Worm (Caenorhabditis elegans): Measurements from ENCODE around the gene mrpl-46.
A peak's percentile ranks its signal among the peaks of the same experiment; 100 is the strongest.

mrpl-46 gene

DNA sequence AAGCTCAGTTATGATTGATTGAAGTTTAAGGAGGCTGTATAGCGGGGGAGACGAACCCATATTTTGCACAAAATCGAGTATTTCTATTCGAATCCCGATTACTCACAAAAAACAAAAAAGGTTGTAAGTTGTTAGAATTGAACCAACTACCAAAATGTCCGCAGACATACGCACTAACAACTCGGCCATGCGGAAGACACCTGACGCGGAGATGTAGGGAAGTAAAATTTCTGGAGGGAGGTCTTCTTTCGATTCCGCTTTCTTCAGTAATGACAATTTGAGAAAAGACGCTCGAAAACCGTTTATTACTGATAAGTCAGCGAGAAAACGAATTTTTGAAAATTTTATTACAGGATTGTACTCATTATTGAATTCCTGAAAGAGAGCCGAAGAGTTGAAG lies 17.3 kb downstream of the mrpl-46 start:
- TF ChIP-seq che-1 (tag; optimal IDR thresholded peaks at IDR 0.05) = no peak
- no peak for TF ChIP-seq pha-2 (tag; optimal IDR thresholded peaks at IDR 0.05)
- no peak for TF ChIP-seq nfya-1 (tag; optimal IDR thresholded peaks at IDR 0.05)
- TF ChIP-seq pqm-1 (tag; optimal IDR thresholded peaks at IDR 0.05) = no peak
- no peak for TF ChIP-seq tbx-7 (tag; optimal IDR thresholded peaks at IDR 0.05)
- no peak for TF ChIP-seq ceh-22 (tag; optimal IDR thresholded peaks at IDR 0.05)
- TF ChIP-seq ceh-34 (tag; optimal IDR thresholded peaks at IDR 0.05) = no peak
- no peak for TF ChIP-seq unc-86 (tag; optimal IDR thresholded peaks at IDR 0.05)
- no peak for TF ChIP-seq lim-6 (tag; optimal IDR thresholded peaks at IDR 0.05)
- no peak for TF ChIP-seq rnt-1 (tag; optimal IDR thresholded peaks at IDR 0.05)
- TF ChIP-seq ets-4 (tag; optimal IDR thresholded peaks at IDR 0.05) = no peak
- TF ChIP-seq syd-9 (tag; optimal IDR thresholded peaks at IDR 0.05) = no peak
- TF ChIP-seq hlh-8 (tag; optimal IDR thresholded peaks at IDR 0.05) = no peak
- no peak for TF ChIP-seq hlh-13 (GFP tag; optimal IDR thresholded peaks at IDR 0.05)
- no peak for TF ChIP-seq elt-2 (tag; optimal IDR thresholded peaks at IDR 0.05)
- no peak for TF ChIP-seq ttx-3 (tag; optimal IDR thresholded peaks at IDR 0.05)
- no peak for TF ChIP-seq ceh-14 (tag; optimal IDR thresholded peaks at IDR 0.05)

- no peak for TF ChIP-seq npax-4 (tag; optimal IDR thresholded peaks at IDR 0.05)
- TF ChIP-seq hlh-13 (GFP tag; optimal IDR thresholded peaks at IDR 0.05) = no peak
- no peak for TF ChIP-seq pha-4 (tag; optimal IDR thresholded peaks at IDR 0.05)
- TF ChIP-seq pros-1 (tag; optimal IDR thresholded peaks at IDR 0.05) = no peak
These were observed 24.2 kb downstream of the mrpl-46 start, which contains the start of gene zipt-15 for ce11 chrIV:824854-825253. zipt-15 (minus strand) TSS chrIV:824954.

DNA sequence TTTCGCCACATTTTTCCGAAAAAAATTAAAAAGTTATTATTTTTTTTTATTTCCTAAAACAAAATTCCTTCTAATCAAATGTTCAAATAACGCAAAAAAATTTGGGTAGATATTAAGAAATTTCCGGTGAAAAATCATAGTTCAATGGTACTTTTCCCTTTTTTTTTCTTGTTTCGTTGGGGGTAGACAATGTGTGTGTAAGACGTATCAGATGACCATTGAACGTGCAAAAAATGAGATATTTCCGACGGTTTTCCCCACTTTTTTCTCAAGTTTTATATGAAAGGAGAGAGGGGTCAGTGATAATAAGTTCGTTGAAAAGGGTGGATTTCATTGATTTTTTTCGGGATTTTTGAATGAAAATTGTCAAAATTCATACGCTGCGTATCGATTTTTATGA lies 25.5 kb downstream of the mrpl-46 start:
- TF ChIP-seq nfya-1 (tag; optimal IDR thresholded peaks at IDR 0.05) (no peak), sox-2 (GFP tag; IDR thresholded peaks at IDR 0.05) (no peak), hlh-8 (tag; optimal IDR thresholded peaks at IDR 0.05) (no peak), mec-3 (tag; optimal IDR thresholded peaks at IDR 0.05; ENCODE audit: borderline replicate concordance) (no peak), tbx-7 (tag; optimal IDR thresholded peaks at IDR 0.05) (no peak)

DNA sequence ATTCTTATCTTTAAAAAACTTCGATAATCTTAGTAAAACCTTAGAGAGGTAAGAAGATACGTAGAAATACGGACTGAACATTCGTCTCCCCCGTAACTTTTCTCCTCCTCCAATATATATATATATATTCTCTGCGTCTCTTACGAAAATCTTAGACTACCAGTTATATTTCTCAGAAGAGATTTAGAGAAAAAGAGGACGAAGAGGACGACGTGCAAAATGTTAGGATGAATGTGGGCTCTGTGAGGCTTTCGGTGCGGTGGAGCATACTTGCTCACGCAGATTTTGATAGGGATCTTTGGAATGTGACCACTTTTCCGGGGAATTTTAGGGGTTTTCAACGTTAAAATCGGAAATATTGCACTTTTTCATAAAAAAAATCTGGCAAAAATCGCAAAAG lies 27.8 kb downstream of the mrpl-46 start:
- TF ChIP-seq mec-3 (tag; optimal IDR thresholded peaks at IDR 0.05; ENCODE audit: borderline replicate concordance) (no peak), sox-2 (GFP tag; IDR thresholded peaks at IDR 0.05) (no peak), ceh-6 (GFP tag; optimal IDR thresholded peaks at IDR 0.05) (no peak), tbx-7 (tag; optimal IDR thresholded peaks at IDR 0.05) (no peak), fkh-10 (GFP tag; optimal IDR thresholded peaks at IDR 0.05) (no peak), ceh-31 (tag; optimal IDR thresholded peaks at IDR 0.05) (peak; percentile 32), ceh-48 (tag; optimal IDR thresholded peaks at IDR 0.05) (no peak), sdc-2 (tag; optimal IDR thresholded peaks at IDR 0.05) (no peak), madf-2 (tag; optimal IDR thresholded peaks at IDR 0.05) (no peak), ceh-34 (tag; optimal IDR thresholded peaks at IDR 0.05) (no peak), unc-86 (tag; optimal IDR thresholded peaks at IDR 0.05) (no peak), nhr-11 (tag; optimal IDR thresholded peaks at IDR 0.05) (no peak), ceh-30 (tag; optimal IDR thresholded peaks at IDR 0.05) (no peak), pag-3 (tag; optimal IDR thresholded peaks at IDR 0.05; ENCODE audit: borderline replicate concordance) (no peak), tbx-2 (tag; optimal IDR thresholded peaks at IDR 0.05) (peak; percentile 45), pat-9 (tag; optimal IDR thresholded peaks at IDR 0.05) (no peak), C38D4.7 (GFP tag; optimal IDR thresholded peaks at IDR 0.05) (no peak), ceh-19 (GFP tag; optimal IDR thresholded peaks at IDR 0.05) (no peak), ahr-1 (tag; optimal IDR thresholded peaks at IDR 0.05) (no peak), syd-9 (tag; optimal IDR thresholded peaks at IDR 0.05) (no peak), pha-4 (tag; optimal IDR thresholded peaks at IDR 0.05) (no peak), ceh-2 (tag; optimal IDR thresholded peaks at IDR 0.05) (no peak), rnt-1 (tag; optimal IDR thresholded peaks at IDR 0.05) (no peak), elt-2 (tag; optimal IDR thresholded peaks at IDR 0.05) (no peak), dmd-4 (tag; optimal IDR thresholded peaks at IDR 0.05; ENCODE audit: borderline replicate concordance) (no peak), nfya-1 (tag; optimal IDR thresholded peaks at IDR 0.05) (peak; percentile 74), ceh-22 (tag; optimal IDR thresholded peaks at IDR 0.05) (no peak), ttx-3 (tag; optimal IDR thresholded peaks at IDR 0.05) (no peak), odd-2 (tag; optimal IDR thresholded peaks at IDR 0.05) (no peak), K09A11.1 (tag; optimal IDR thresholded peaks at IDR 0.05; ENCODE audit: insufficient read depth) (no peak), zip-5 (tag; optimal IDR thresholded peaks at IDR 0.05) (no peak), unc-55 (GFP tag; optimal IDR thresholded peaks at IDR 0.05) (peak; percentile 75), hlh-13 (GFP tag; optimal IDR thresholded peaks at IDR 0.05) (no peak), sox-4 (tag; optimal IDR thresholded peaks at IDR 0.05) (no peak), ceh-18 (tag; optimal IDR thresholded peaks at IDR 0.05) (no peak), hlh-8 (tag; optimal IDR thresholded peaks at IDR 0.05) (no peak), dve-1 (tag; optimal IDR thresholded peaks at IDR 0.05) (peak; percentile 24)

Data from whole organism, late embryonic.